Fruit fly (Drosophila melanogaster) whole organism, embryonic: ENCODE results near the gene dmrt11E.

Source experiments
- Adf1 ChIP-seq: fragments of 200-800 bp; sonication (Bioruptor generic); IDR thresholded peaks from 2 replicates; pipeline ENCODE4 v1.3.6; 2022; ENCODE audit warnings: missing biosample characterization, missing genetic modification characterization
- CG10274 ChIP-seq: fragments of 200-800 bp; sonication (Bioruptor generic); optimal IDR thresholded peaks from 3 replicates; lab custom pipeline; 2017; ENCODE audit warnings: missing biosample characterization, mild to moderate bottlenecking, missing genetic modification characterization
- CG10366 ChIP-seq: fragments of 200-800 bp; sonication (Bioruptor generic); IDR thresholded peaks from 2 replicates; pipeline ENCODE4 v1.3.6; 2022; ENCODE audit warnings: missing biosample characterization, missing genetic modification characterization
- CG10654 ChIP-seq: fragments of 200-800 bp; sonication (Bioruptor generic); optimal IDR thresholded peaks from 2 replicates; lab custom pipeline; 2016; ENCODE audit warnings: missing biosample characterization, missing genetic modification characterization
- CG11085 ChIP-seq: fragments of 200-800 bp; sonication (Bioruptor generic); IDR thresholded peaks from 2 replicates; pipeline ENCODE4 v1.3.6; 2022; ENCODE audit warnings: missing biosample characterization, missing genetic modification characterization
- CG11560 ChIP-seq: fragments of 200-800 bp; sonication (Bioruptor generic); IDR thresholded peaks from 3 replicates; pipeline ENCODE4 v1.3.6; 2022; ENCODE audit warnings: missing biosample characterization, missing genetic modification characterization
- CG11695 ChIP-seq: fragments of 200-800 bp; sonication (Bioruptor generic); IDR thresholded peaks from 3 replicates; pipeline ENCODE4 v1.3.6; 2022; ENCODE audit warnings: missing biosample characterization, missing genetic modification characterization
- CG13123 ChIP-seq: fragments of 200-800 bp; sonication (Bioruptor generic); optimal IDR thresholded peaks from 2 replicates; lab custom pipeline; 2016; ENCODE audit warnings: missing biosample characterization, missing genetic modification characterization
- CG13894 ChIP-seq: fragments of 200-800 bp; sonication (Bioruptor generic); optimal IDR thresholded peaks from 3 replicates; lab custom pipeline; 2018; ENCODE audit warnings: missing biosample characterization, mild to moderate bottlenecking, missing genetic modification characterization, moderate library complexity
- CG1529 ChIP-seq: fragments of 200-800 bp; sonication (Bioruptor generic); optimal IDR thresholded peaks from 3 replicates; lab custom pipeline; 2018; ENCODE audit warnings: missing biosample characterization, missing genetic modification characterization
- CG17361 ChIP-seq: fragments of 200-800 bp; sonication (Bioruptor generic); IDR thresholded peaks from 3 replicates; pipeline ENCODE4 v1.3.6; 2022; ENCODE audit warnings: missing biosample characterization, missing genetic modification characterization
- CG18619 ChIP-seq: fragments of 200-800 bp; sonication (Bioruptor generic); optimal IDR thresholded peaks from 3 replicates; lab custom pipeline; 2017; ENCODE audit warnings: missing biosample characterization, mild to moderate bottlenecking, missing genetic modification characterization
- CG2202 ChIP-seq: fragments of 200-800 bp; sonication (Bioruptor generic); optimal IDR thresholded peaks from 2 replicates; lab custom pipeline; 2018; ENCODE audit warnings: missing biosample characterization, mild to moderate bottlenecking, missing genetic modification characterization
- CG33557 ChIP-seq: fragments of 200-800 bp; sonication (Bioruptor generic); optimal IDR thresholded peaks from 2 replicates; lab custom pipeline; 2019; ENCODE audit warnings: missing biosample characterization, mild to moderate bottlenecking, missing genetic modification characterization, moderate library complexity
- CG43689 ChIP-seq: fragments of 200-800 bp; sonication (Bioruptor generic); IDR thresholded peaks from 2 replicates; pipeline ENCODE4 v1.3.6; 2022; ENCODE audit warnings: missing biosample characterization, missing genetic modification characterization
- CG4424 ChIP-seq: fragments of 200-800 bp; sonication (Bioruptor generic); optimal IDR thresholded peaks from 3 replicates; lab custom pipeline; 2016; ENCODE audit warnings: missing biosample characterization, missing genetic modification characterization
- CG4617 ChIP-seq: fragments of 200-800 bp; sonication (Bioruptor generic); optimal IDR thresholded peaks from 3 replicates; lab custom pipeline; 2016; ENCODE audit warnings: missing biosample characterization, missing genetic modification characterization, borderline replicate concordance
- CG8944 ChIP-seq: fragments of 200-800 bp; sonication (Bioruptor generic); optimal IDR thresholded peaks from 3 replicates; lab custom pipeline; 2016; ENCODE audit warnings: missing biosample characterization, missing genetic modification characterization
- CG9609 ChIP-seq: fragments of 200-800 bp; sonication (Bioruptor generic); optimal IDR thresholded peaks from 3 replicates; lab custom pipeline; 2016; ENCODE audit warnings: missing biosample characterization, missing genetic modification characterization
- Ets65A ChIP-seq: fragments of 200-800 bp; sonication (Bioruptor generic); peaks from one replicate; lab custom pipeline; 2016; ENCODE audit warnings: missing biosample characterization, missing genetic modification characterization
- Fer3 ChIP-seq: fragments of 200-800 bp; sonication (Bioruptor generic); optimal IDR thresholded peaks from 2 replicates; lab custom pipeline; 2018; ENCODE audit warnings: missing biosample characterization, mild to moderate bottlenecking, missing genetic modification characterization, moderate library complexity
- Gug ChIP-seq: fragments of 200-800 bp; sonication (Bioruptor generic); IDR thresholded peaks from 4 replicates; pipeline ENCODE4 v1.3.6; 2022; ENCODE audit warnings: missing biosample characterization, missing genetic modification characterization
- H15 ChIP-seq: fragments of 200-800 bp; sonication (Bioruptor generic); IDR thresholded peaks from 3 replicates; pipeline ENCODE4 v1.3.6; 2022; ENCODE audit warnings: missing biosample characterization, missing genetic modification characterization
- HmgD ChIP-seq: fragments of 200-800 bp; sonication (Bioruptor generic); optimal IDR thresholded peaks from 3 replicates; lab custom pipeline; 2016; ENCODE audit warnings: missing biosample characterization, missing genetic modification characterization
- Hmr ChIP-seq: fragments of 200-800 bp; sonication (Bioruptor generic); optimal IDR thresholded peaks from 3 replicates; lab custom pipeline; 2017; ENCODE audit warnings: mild to moderate bottlenecking, missing biosample characterization, missing genetic modification reagents, missing genetic modification characterization
- Hr3 ChIP-seq: fragments of 200-800 bp; sonication (Bioruptor generic); optimal IDR thresholded peaks from 3 replicates; lab custom pipeline; 2016; ENCODE audit warnings: missing biosample characterization, missing genetic modification characterization
- Hr39 ChIP-seq: fragments of >200 bp; optimal IDR thresholded peaks from 2 replicates; lab custom pipeline; 2017
- Oli ChIP-seq: fragments of 200-800 bp; sonication (Bioruptor generic); optimal IDR thresholded peaks from 2 replicates; lab custom pipeline; 2018; ENCODE audit warnings: missing biosample characterization, mild to moderate bottlenecking, missing genetic modification characterization, moderate library complexity
- Pdp1 ChIP-seq, 2 experiments: fragments of 200-800 bp; sonication (Bioruptor generic); optimal IDR thresholded peaks; 3 replicates each; lab custom pipeline; 2016; ENCODE audit warnings: missing biosample characterization in 2 of 2, missing genetic modification characterization in 2 of 2, mild to moderate bottlenecking in 1 of 2, moderate library complexity in 1 of 2
- ab ChIP-seq: fragments of 200-800 bp; sonication (Bioruptor generic); optimal IDR thresholded peaks from 2 replicates; lab custom pipeline; 2016; ENCODE audit warnings: missing biosample characterization, missing genetic modification characterization
- ac ChIP-seq: fragments of 200-800 bp; sonication (Bioruptor generic); optimal IDR thresholded peaks from 3 replicates; lab custom pipeline; 2017; ENCODE audit warnings: missing biosample characterization, mild to moderate bottlenecking, missing genetic modification characterization
- al ChIP-seq: fragments of 200-800 bp; sonication (Bioruptor generic); IDR thresholded peaks from 2 replicates; pipeline ENCODE4 v1.3.6; 2022; ENCODE audit warnings: missing biosample characterization, missing genetic modification characterization
- bcd ChIP-seq: fragments of 200-800 bp; sonication (Bioruptor generic); optimal IDR thresholded peaks from 2 replicates; lab custom pipeline; 2017; ENCODE audit warnings: missing biosample characterization, mild to moderate bottlenecking, missing genetic modification characterization
- bowl ChIP-seq: fragments of 200-800 bp; sonication (Bioruptor generic); IDR thresholded peaks from 2 replicates; pipeline ENCODE4 v1.3.6; 2022; ENCODE audit warnings: missing biosample characterization, missing genetic modification characterization
- br ChIP-seq: fragments of >200 bp; optimal IDR thresholded peaks from 2 replicates; lab custom pipeline; 2017
- bsh ChIP-seq, 2 experiments: fragments of 200-800 bp; sonication (Bioruptor generic); optimal IDR thresholded peaks; 2 replicates each; lab custom pipeline; 2017 to 2018; ENCODE audit warnings: mild to moderate bottlenecking in 2 of 2, missing biosample characterization in 2 of 2, missing genetic modification characterization in 2 of 2, moderate library complexity in 1 of 2
- cad ChIP-seq: fragments of >200 bp; optimal IDR thresholded peaks from 2 replicates; lab custom pipeline; 2017; ENCODE audit warnings: missing biosample characterization, missing genetic modification characterization
- crc ChIP-seq: fragments of 200-800 bp; sonication (Bioruptor generic); optimal IDR thresholded peaks from 2 replicates; lab custom pipeline; 2016; ENCODE audit warnings: missing biosample characterization, missing genetic modification characterization
- danr ChIP-seq: fragments of 200-800 bp; sonication (Bioruptor generic); IDR thresholded peaks from 2 replicates; pipeline ENCODE4 v1.3.6; 2022; ENCODE audit warnings: missing biosample characterization, missing genetic modification characterization
- gce ChIP-seq: fragments of 200-800 bp; sonication (Bioruptor generic); IDR thresholded peaks from 3 replicates; pipeline ENCODE4 v1.3.6; 2022; ENCODE audit warnings: missing biosample characterization, missing genetic modification characterization
- gem ChIP-seq: fragments of 200-800 bp; sonication (Bioruptor generic); optimal IDR thresholded peaks from 2 replicates; lab custom pipeline; 2019; ENCODE audit warnings: missing biosample characterization, mild to moderate bottlenecking, missing genetic modification characterization, moderate library complexity
- jigr1 ChIP-seq: fragments of 200-800 bp; sonication (Bioruptor generic); IDR thresholded peaks from 3 replicates; pipeline ENCODE4 v1.3.6; 2022; ENCODE audit warnings: missing biosample characterization, missing genetic modification characterization
- lov ChIP-seq, 2 experiments: fragments of 200-800 bp in 1 of 2; fragments of >200 bp in 1 of 2; sonication (Bioruptor generic) in 1 of 2; IDR thresholded peaks in 1 of 2; optimal IDR thresholded peaks in 1 of 2; 2 replicates in 1 of 2; 3 replicates in 1 of 2; pipeline versions ENCODE4 v1.3.6 to Lab custom; 2017 to 2022; ENCODE audit warnings: missing biosample characterization in 1 of 2, missing genetic modification characterization in 1 of 2
- oc ChIP-seq: fragments of 200-800 bp; sonication (Bioruptor generic); optimal IDR thresholded peaks from 2 replicates; lab custom pipeline; 2018; ENCODE audit warnings: missing biosample characterization, mild to moderate bottlenecking, missing genetic modification characterization, moderate library complexity
- p53 ChIP-seq: fragments of 200-800 bp; sonication (Bioruptor generic); optimal IDR thresholded peaks from 2 replicates; lab custom pipeline; 2016; ENCODE audit warnings: missing biosample characterization, missing genetic modification characterization
- pan ChIP-seq, 4 experiments: fragments of >200 bp in 3 of 4; fragments of 200-800 bp in 1 of 4; sonication (Bioruptor generic) in 1 of 4; optimal IDR thresholded peaks in 3 of 4; IDR thresholded peaks in 1 of 4; 2 replicates each; pipeline versions ENCODE4 v1.3.6 to Lab custom; 2017 to 2022; ENCODE audit warnings: missing biosample characterization in 2 of 4, missing genetic modification characterization in 2 of 4, mixed read lengths in 1 of 4
- pho ChIP-seq: fragments of 200-800 bp; sonication (Bioruptor generic); optimal IDR thresholded peaks from 2 replicates; lab custom pipeline; 2016; ENCODE audit warnings: missing biosample characterization, missing genetic modification characterization
- run ChIP-seq: fragments of 200-800 bp; sonication (Bioruptor generic); optimal IDR thresholded peaks from 3 replicates; lab custom pipeline; 2018; ENCODE audit warnings: missing biosample characterization, mild to moderate bottlenecking, missing genetic modification characterization
- sc ChIP-seq, 3 experiments: fragments of >200 bp in 2 of 3; fragments of 200-800 bp in 1 of 3; sonication (Bioruptor generic) in 1 of 3; optimal IDR thresholded peaks; 2 replicates in 2 of 3; 3 replicates in 1 of 3; lab custom pipeline; 2017; ENCODE audit warnings: mild to moderate bottlenecking in 1 of 3, missing biosample characterization in 1 of 3, missing genetic modification characterization in 1 of 3, missing genetic modification reagents in 1 of 3
- trem ChIP-seq: fragments of 200-800 bp; optimal IDR thresholded peaks from 3 replicates; lab custom pipeline; 2019; ENCODE audit warnings: missing biosample characterization, mild to moderate bottlenecking, missing genetic modification characterization, moderate library complexity

Gene dmrt11E

dm6 chrX:13329572-13330046 lies 38.4 kb upstream of the dmrt11E start, which contains the start of gene Prx2 (continued):
- TF ChIP-seq H15 (GFP tag; lab: Robert Waterston, UW) (no peak), run (tag; lab: Kevin White, UChicago) (no peak), gem (peak; percentile 17), Ets65A (GFP tag; lab: Kevin White, UChicago) (peak; percentile 85), ab (no peak), Fer3 (tag; lab: Kevin White, UChicago) (no peak), pho (GFP tag; lab: Kevin White, UChicago) (peak; percentile 1), cad (GFP tag; lab: Kevin White, UChicago) (no peak), br (lab: Kevin White, UChicago) (no peak), CG4617 (no peak), sc (optimal IDR thresholded peaks at IDR 0.05; lab: Kevin White, UChicago) (no peak), sc (GFP tag; optimal IDR thresholded peaks at IDR 0.05; lab: Kevin White, UChicago) (no peak), gce (GFP tag; lab: Robert Waterston, UW) (0 out of 3 replicates have a peak, but pooled peaks have one; percentile 8), bsh (GFP tag; optimal IDR thresholded peaks at IDR 0.05; lab: Kevin White, UChicago) (no peak), CG10274 (no peak), HmgD (GFP tag; lab: Kevin White, UChicago) (peak; percentile 6), Hr39 (lab: Kevin White, UChicago) (no peak), trem (tag; lab: Kevin White, UChicago) (no peak), pan (optimal IDR thresholded peaks at IDR 0.05; lab: Kevin White, UChicago) (no peak), pan (GFP tag; optimal IDR thresholded peaks at IDR 0.05 in 1 of 2, IDR thresholded peaks at IDR 0.05 in 1 of 2) (no peak), CG33557 (GFP tag; lab: Kevin White, UChicago) (no peak), CG11695 (GFP tag; lab: Robert Waterston, UW) (no peak), CG11560 (peak; percentile 36; the same call in 1 of the 3 replicates), bowl (GFP tag; lab: Robert Waterston, UW) (no peak), oc (no peak), CG2202 (no peak), Hmr (GFP tag; lab: Kevin White, UChicago) (peak; percentile 40), crc (GFP tag; lab: Kevin White, UChicago) (no peak), Gug (GFP tag; lab: Robert Waterston, UW) (peak; percentile 13; the same call in 1 of the 4 replicates), CG9609 (GFP tag; lab: Kevin White, UChicago) (no peak), ac (no peak), CG43689 (GFP tag; lab: Robert Waterston, UW) (no peak), jigr1 (GFP tag; lab: Robert Waterston, UW) (no peak), CG10654 (no peak), CG13123 (GFP tag; lab: Kevin White, UChicago) (no peak), CG8944 (no peak), danr (GFP tag; lab: Robert Waterston, UW) (no peak), CG10366 (no peak), CG18619 (no peak), lov (optimal IDR thresholded peaks at IDR 0.05; lab: Kevin White, UChicago) (no peak), lov (GFP tag; IDR thresholded peaks at IDR 0.05; lab: Robert Waterston, UW) (0 out of 3 replicates have a peak, but pooled peaks have one; percentile 6), CG1529 (GFP tag; lab: Kevin White, UChicago) (no peak), Adf1 (peak; percentile 33; the same call in 1 of the 2 replicates), p53 (no peak), CG13894 (no peak), CG17361 (GFP tag; lab: Robert Waterston, UW) (no peak), al (GFP tag; lab: Robert Waterston, UW) (0 out of 2 replicates have a peak, but pooled peaks have one; percentile 6), bcd (GFP tag; lab: Kevin White, UChicago) (peak; percentile 56), Hr3 (GFP tag; lab: Kevin White, UChicago) (peak; percentile 1), CG4424 (GFP tag; lab: Kevin White, UChicago) (peak; percentile 5), CG11085 (GFP tag; lab: Robert Waterston, UW) (0 out of 2 replicates have a peak, but pooled peaks have one; percentile 28), Oli (tag; lab: Kevin White, UChicago) (no peak), Pdp1 (GFP tag; optimal IDR thresholded peaks at IDR 0.05; lab: Kevin White, UChicago) (peak in 1 of 2 experiments; percentile 9)
